Worm (Caenorhabditis elegans) whole organism, young adult: ENCODE data around the gene F20D1.22.

Source experiments
- Y56A3A.18 ChIP-seq: fragments of 200-800 bp; sonication (Bioruptor generic); IDR thresholded peaks from 2 replicates; pipeline ENCODE4 v1.3.6; 2022; ENCODE audit warnings: missing genetic modification reagents, missing genetic modification characterization, missing compliant biosample characterization
- Y67H2A.10 ChIP-seq: fragments of 200-800 bp; sonication (Bioruptor generic); conservative IDR thresholded peaks from 2 replicates; pipeline ENCODE4 v1.3.6; 2022; ENCODE audit warnings: missing genetic modification reagents, missing genetic modification characterization, missing compliant biosample characterization
- fkh-3 ChIP-seq: sonication (generic microtip); optimal IDR thresholded peaks from 2 replicates; lab custom pipeline; 2016; ENCODE audit warnings: mild to moderate bottlenecking, missing genetic modification characterization, missing compliant biosample characterization
- lag-1 ChIP-seq: fragments of 200-800 bp; sonication (Bioruptor generic); IDR thresholded peaks from 2 replicates; pipeline ENCODE4 v1.3.6; 2022; ENCODE audit warnings: missing genetic modification reagents, missing genetic modification characterization, missing compliant biosample characterization
- lin-35 ChIP-seq, 3 experiments: fragments of 150-350 bp in 2 of 3; sonication (generic microtip) in 1 of 3; optimal IDR thresholded peaks; 2 replicates each; lab custom pipeline; 2014 to 2018; ENCODE audit warnings: missing biosample characterization in 3 of 3, missing genetic modification characterization in 3 of 3, missing genetic modification reagents in 3 of 3
- nhr-179 ChIP-seq: sonication (generic microtip); optimal IDR thresholded peaks from 2 replicates; lab custom pipeline; 2016; ENCODE audit warnings: mild to moderate bottlenecking, missing genetic modification characterization, missing compliant biosample characterization
- tbx-9 ChIP-seq: sonication (generic microtip); optimal IDR thresholded peaks from 2 replicates; lab custom pipeline; 2016; ENCODE audit warnings: borderline replicate concordance, missing genetic modification characterization, inconsistent platforms, missing compliant biosample characterization
- unc-62 ChIP-seq: fragments of 150-350 bp; optimal IDR thresholded peaks from 2 replicates; lab custom pipeline; 2014; ENCODE audit warnings: missing biosample characterization, missing genetic modification reagents, missing genetic modification characterization

- TF ChIP-seq Y56A3A.18 = no peak
- no peak for TF ChIP-seq lin-35 (GFP tag; optimal IDR thresholded peaks at IDR 0.05; lab: Kevin White, UChicago)
- no peak for TF ChIP-seq unc-62 (GFP tag; lab: Kevin White, UChicago)
- no peak for TF ChIP-seq fkh-3 (tag; lab: Kevin White, UChicago)
- TF ChIP-seq lag-1 (GFP tag; lab: Robert Waterston, UW) = no peak
- no peak for TF ChIP-seq Y67H2A.10 (GFP tag; lab: Robert Waterston, UW)
- no peak for TF ChIP-seq nhr-179 (tag; lab: Kevin White, UChicago)
- TF ChIP-seq tbx-9 = no peak
Measured at ce11 chrX:15008697-15009096, 42.1 kb downstream of the F20D1.22 start.
